Worm (Caenorhabditis elegans) whole organism, midembryonic: ENCODE measurements around the gene F54D10.4.

ENCODE experiments used
- T22C8.4 ChIP-seq: fragments of 200-800 bp; sonication (Bioruptor generic); IDR thresholded peaks from 2 replicates; pipeline ENCODE4 v1.3.6; 2022; ENCODE audit warnings: missing genetic modification characterization, missing compliant biosample characterization
- cog-1 ChIP-seq: sonication (generic microtip); optimal IDR thresholded peaks from 2 replicates; lab custom pipeline; 2016; ENCODE audit warnings: missing genetic modification characterization, missing compliant biosample characterization
- flt-1 ChIP-seq: fragments of 200-800 bp; sonication (Bioruptor generic); IDR thresholded peaks from 2 replicates; pipeline ENCODE4 v1.3.6; 2022; ENCODE audit warnings: missing genetic modification characterization, missing compliant biosample characterization
- klf-2 ChIP-seq: fragments of 200-800 bp; sonication (Bioruptor generic); conservative IDR thresholded peaks from 2 replicates; pipeline ENCODE4 v1.3.6; 2022; ENCODE audit warnings: missing genetic modification reagents, missing genetic modification characterization, missing compliant biosample characterization
- med-1 ChIP-seq: sonication (generic microtip); optimal IDR thresholded peaks from 2 replicates; lab custom pipeline; 2017; ENCODE audit warnings: missing genetic modification characterization, mild to moderate bottlenecking, missing compliant biosample characterization, antibody characterized with exemption, missing genetic modification reagents; ENCODE audit not compliant: insufficient read depth
- ref-1 ChIP-seq: fragments of 200-800 bp; sonication (Bioruptor generic); conservative IDR thresholded peaks from 2 replicates; pipeline ENCODE4 v1.3.6; 2022; ENCODE audit warnings: missing genetic modification reagents, missing genetic modification characterization, missing compliant biosample characterization
- tab-1 ChIP-seq: fragments of 200-800 bp; sonication (Bioruptor generic); IDR thresholded peaks from 2 replicates; pipeline ENCODE4 v1.3.6; 2022; ENCODE audit warnings: missing genetic modification characterization, missing compliant biosample characterization
- ztf-23 ChIP-seq: fragments of 200-800 bp; sonication (Bioruptor generic); IDR thresholded peaks from 2 replicates; pipeline ENCODE4 v1.3.6; 2022; ENCODE audit warnings: missing genetic modification reagents, missing genetic modification characterization, missing compliant biosample characterization
- ztf-29 ChIP-seq: fragments of 200-800 bp; sonication (Bioruptor generic); IDR thresholded peaks from 2 replicates; pipeline ENCODE4 v1.3.6; 2022; ENCODE audit warnings: missing genetic modification reagents, missing genetic modification characterization, missing compliant biosample characterization

DNA sequence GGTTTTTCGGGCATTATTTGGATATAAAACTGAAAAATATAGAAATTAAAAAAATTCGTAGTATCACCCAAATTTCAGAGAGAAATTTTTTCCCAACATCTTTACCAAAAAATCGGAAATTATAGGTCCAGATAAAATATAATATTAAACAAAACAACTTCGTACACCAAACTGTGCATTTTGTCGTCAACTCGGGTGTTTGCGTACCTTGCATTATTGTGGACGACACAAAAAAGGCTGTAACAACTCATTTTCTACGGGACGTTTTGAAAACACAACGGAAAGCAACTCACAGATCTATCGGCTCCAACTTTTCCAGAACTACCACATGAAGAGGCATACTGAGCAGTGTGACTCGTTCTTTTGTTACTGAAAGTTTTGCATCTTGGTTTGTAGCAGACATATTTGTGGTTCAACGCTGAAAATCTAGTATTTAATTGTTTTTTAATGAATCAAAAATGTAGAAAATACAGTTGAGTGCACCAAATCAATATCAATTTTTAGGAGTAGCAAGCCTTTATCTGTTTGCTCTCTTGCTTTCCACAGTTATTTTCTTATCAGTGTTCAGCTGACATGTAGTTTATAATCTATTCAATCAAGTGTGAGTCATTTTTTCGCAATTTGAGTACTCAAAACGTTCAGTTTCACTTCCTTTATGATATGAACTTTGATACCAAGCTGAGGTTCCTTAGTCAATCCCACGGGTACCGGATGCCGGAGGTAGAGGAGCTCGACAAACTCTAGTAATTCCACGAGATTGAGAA, 8.8 kb upstream of the F54D10.4 start:
- TF ChIP-seq cog-1, result no peak
- TF ChIP-seq flt-1, result no peak
- TF ChIP-seq ztf-29, result no peak
- TF ChIP-seq klf-2 (GFP tag; lab: Robert Waterston, UW), result no peak
- no peak for TF ChIP-seq med-1
- no peak for TF ChIP-seq ztf-23 (GFP tag; lab: Robert Waterston, UW)
- TF ChIP-seq tab-1 (GFP tag; lab: Robert Waterston, UW), result no peak
- no peak for TF ChIP-seq ref-1
- no peak for TF ChIP-seq T22C8.4 (GFP tag; lab: Robert Waterston, UW)
